Worm (Caenorhabditis elegans) whole organism, dauer: Measurements from ENCODE around the gene nfki-1.

Source experiments
- unc-62 ChIP-seq: sonication (generic microtip); optimal IDR thresholded peaks from 2 replicates; lab custom pipeline; 2017; ENCODE audit warnings: missing biosample characterization, missing genetic modification reagents, missing genetic modification characterization

Gene nfki-1

DNA sequence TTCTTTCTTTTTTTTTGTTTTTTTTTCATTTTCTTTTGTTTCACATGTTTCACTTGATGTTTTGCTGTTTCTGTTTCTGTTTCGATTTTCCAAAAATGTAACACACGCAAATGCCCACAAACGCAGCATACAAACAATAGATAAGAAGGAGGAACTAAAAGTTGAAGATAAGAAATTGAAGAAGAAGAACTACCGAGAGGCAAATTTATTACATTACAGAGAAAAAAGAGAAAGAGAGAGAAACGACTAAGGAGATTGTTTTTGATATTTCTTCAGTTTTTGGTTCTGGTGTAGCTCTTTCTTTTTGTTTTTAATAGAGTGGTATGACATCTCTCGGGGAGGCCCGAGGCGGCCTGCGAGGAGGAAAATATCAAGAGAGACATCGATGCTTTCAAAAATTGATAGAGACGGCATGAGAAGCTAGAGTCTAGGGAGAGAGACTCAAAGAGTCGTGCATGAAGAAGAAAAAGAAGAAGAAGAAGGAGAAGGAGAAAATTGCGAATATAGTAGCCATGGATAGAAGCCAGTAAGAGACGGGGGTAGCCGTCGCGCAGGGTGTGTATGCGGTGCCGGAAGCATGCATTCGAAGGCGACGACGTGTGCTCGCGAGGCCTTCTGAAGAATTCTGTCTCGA, 18.5 kb downstream of the nfki-1 start:
- no peak for TF ChIP-seq unc-62 (GFP tag; lab: Kevin White, UChicago)

DNA sequence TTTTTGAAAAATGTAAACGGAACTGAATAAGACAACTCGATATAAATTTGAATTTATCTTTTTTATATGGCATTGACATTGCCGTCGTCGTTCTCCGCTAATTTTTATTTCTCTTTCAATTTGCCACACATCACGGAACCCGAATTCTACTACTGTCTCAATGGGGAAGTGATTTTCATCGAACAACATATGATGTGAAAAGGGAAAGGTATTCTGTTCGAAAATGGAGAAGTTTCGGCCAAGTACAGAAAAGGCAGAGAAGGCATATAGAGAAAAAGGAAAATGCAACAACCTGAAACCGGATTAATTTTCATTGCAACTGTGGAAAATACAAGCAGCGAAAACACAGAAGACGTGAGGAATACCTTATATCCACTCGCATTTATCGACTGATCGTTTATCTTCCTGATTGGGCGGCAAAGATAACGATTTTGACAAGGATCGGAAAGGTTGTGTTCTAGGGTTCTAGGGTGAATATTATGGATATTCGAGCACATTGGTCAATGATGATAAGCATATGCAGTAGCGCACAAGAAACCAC, 19.7 kb downstream of the nfki-1 start:
- TF ChIP-seq unc-62 (GFP tag; lab: Kevin White, UChicago): no peak

DNA sequence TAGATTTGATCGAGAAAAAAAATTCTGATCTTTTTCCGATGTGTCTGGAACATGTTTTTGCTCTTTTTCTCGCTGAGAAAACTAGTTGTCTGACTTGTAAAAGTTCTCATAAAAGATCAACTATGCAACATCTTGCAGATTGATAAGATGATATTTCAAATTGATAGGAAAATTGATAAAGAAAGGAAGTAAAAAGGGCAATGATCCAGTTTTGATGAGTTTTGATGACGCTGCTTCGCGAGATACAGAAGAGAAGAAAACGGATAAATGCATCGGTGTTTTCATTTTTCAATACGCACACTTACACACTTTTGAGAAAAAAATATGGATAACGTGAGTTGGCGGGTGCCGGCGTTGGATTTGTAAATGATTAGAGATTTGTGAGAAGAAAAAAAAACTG, 20.3 kb downstream of the nfki-1 start:
- no peak for TF ChIP-seq unc-62 (GFP tag; lab: Kevin White, UChicago)

DNA sequence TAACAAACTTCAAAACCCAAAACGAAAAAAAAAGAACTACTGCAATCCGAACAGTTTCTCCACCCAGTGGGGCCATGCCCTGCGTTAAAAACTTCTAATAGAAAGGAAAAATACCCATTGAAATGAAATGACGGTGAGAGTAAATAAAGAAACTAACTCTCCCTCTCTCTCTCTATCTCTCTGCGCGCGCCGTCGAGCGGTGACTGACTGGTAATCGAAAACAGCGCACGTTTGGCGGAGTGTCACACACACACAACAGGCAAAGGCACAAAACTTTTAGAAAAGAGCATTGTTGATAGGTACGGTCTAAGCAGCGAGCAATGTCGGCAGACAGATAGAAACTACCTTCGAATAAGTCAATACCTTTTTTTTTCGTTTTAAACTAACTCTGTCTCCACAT, 21.5 kb downstream of the nfki-1 start:
- no peak for TF ChIP-seq unc-62 (GFP tag; lab: Kevin White, UChicago)

DNA sequence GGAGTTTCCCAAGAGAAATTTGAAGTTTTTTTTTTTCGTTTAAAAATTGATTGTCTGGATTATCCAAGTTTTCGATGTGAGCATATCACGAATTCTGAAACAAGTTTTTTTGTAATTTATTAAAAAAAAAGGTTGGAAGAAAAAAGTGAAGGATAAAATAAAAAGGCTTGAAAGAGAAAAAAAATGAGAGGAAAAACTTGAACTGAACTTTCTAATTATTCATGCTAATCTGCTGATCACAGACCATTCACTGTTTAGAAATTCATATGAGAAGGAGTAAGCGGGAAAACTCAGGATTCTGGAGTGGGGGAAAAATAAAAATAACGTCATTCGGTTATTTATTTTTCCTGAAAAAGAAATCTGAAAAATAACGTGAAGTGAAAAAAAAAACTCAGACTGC, 22.7 kb downstream of the nfki-1 start, which contains the start of gene svh-5:
svh-5 (minus strand) TSS at position 101 of the 400 bp plus-strand sequence.
- TF ChIP-seq unc-62 (GFP tag; lab: Kevin White, UChicago): no peak

DNA sequence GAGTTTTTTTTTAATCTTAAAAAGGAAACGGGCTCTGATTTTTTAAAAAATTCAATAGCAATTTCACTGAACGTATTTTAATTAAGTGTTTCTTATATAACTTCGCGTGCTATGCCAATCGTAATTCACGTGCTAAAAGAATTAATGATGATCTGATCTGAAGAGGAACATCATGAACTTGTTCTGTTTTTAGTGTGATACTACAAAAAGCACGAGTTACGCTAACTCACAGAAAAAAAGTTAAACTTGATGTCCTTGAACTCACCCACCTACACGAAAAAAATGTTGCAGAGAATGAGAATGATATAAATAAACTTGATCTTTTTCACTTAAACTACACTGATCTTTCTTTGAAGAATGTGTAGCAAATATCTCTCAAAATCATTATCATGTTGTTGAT, 24.8 kb downstream of the nfki-1 start:
- no peak for TF ChIP-seq unc-62 (GFP tag; lab: Kevin White, UChicago)

DNA sequence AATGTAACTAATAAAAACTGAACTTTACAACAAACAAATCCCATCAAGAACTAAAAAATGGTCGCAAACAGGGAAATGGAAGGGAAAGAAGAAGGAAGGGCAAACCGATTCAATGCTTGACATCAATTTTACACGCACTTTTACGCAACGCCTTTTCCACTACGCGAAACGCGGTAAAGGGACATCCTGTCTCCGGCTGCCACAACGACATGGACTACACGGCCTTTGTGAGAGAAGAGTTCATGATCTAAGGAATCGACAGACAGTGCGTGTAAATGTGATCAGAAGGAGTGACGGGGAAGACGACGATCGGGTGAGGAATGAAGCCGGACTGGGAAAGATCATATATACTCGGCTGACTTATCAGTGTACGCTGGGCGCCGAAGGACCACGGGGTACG, 25.4 kb downstream of the nfki-1 start:
- no peak for TF ChIP-seq unc-62 (GFP tag; lab: Kevin White, UChicago)

DNA sequence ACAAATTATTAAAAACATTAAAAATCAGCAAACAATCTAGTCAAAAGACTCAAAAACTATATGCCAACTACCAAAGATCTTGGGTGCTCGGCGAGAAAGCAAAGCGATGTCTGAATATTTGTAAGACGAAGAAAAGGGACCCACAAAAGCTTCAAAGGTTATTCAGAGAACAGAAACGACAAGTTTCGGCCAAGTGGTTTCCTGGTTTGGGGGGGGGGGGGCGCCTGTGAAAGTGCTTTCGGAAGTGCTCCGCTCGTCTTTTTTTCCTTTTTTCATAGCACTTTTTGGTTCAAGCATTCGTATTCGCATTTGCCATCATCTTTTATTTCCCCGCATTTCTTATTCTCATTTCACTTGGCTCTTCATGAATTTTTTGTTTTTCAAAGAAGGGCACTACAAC, 26.4 kb downstream of the nfki-1 start:
- no peak for TF ChIP-seq unc-62 (GFP tag; lab: Kevin White, UChicago)

DNA sequence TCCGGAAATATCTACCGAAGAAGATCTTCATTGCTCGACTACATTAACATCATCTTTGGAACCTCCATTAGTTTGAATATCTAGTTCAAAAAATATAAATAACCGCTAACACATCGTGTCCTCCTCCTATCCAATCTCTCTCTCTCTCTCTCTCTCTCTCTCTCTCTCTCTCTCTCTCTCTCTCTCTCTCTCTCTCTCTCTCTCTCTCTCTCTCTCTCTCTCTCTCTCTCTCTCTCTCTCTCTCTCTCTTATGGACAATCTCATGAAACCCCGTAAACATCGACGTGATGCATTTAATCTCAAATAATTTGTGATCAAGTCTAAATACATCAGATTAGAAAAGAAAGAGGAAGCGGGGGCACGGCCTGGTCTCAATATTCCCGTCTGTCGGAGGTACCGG, 27.2 kb downstream of the nfki-1 start:
- no peak for TF ChIP-seq unc-62 (GFP tag; lab: Kevin White, UChicago)

DNA sequence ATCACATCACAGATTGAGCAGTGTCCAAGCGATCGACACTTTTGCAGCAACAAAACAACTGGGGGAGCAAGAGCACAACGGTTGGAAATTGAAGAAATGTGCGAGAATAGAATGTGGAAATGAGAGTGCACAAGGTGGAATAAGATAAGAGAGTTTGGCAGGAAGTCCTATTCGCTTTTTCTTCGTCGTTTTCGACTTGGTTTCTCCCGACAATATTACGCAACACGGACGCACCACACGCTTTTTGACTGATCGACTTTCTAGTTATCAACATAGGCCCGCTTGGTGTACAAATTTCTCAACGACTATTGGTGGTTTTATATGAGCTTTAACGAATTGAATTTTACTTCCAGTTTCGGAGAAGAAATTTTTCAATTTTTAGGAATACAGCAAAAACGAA, 27.9 kb downstream of the nfki-1 start:
- TF ChIP-seq unc-62 (GFP tag; lab: Kevin White, UChicago): no peak

DNA sequence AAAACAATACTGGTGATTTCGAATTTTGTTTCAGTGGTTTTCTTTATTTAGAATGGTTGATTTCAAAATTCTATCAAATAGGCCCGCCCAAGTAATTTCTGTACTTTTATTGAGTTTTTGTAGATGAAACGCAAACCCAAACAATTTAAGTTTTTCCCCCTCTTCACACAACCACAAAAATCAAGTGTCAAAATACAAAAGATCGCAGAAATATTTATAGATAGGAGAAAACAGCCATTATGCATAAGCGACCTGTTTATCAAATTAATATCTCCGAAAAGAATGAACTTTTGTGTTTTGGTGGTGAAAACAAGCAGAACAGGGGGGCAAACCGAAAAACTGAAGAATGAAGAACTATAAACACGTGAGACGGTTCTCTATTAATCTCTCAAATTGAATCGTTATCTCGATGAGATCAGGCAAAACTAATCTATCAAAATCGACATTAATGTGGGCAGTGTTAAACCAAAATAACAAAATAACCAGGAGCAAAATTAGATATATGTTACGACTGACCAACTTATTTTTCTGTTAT, 29.1 kb downstream of the nfki-1 start:
- TF ChIP-seq unc-62 (GFP tag; lab: Kevin White, UChicago): no peak

DNA sequence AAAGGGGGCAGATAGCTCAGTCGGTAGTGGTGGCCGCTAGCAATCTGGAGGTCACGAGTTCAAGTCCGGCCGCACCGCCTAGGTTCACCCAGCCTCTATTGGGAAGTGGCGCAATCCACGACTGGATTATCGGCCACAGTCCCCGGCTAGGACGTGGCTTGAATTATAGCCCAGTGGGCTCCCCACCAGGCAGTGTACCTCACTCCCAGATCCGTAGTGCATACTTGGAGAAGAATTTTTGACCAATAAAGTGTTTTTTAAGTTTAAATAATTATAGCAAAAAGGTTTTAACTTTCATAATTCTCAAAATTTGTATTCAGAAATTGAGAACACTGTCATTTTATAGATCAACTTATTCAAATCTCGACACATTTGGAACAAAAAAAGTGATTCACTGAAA, 30.3 kb downstream of the nfki-1 start:
- no peak for TF ChIP-seq unc-62 (GFP tag; lab: Kevin White, UChicago)

DNA sequence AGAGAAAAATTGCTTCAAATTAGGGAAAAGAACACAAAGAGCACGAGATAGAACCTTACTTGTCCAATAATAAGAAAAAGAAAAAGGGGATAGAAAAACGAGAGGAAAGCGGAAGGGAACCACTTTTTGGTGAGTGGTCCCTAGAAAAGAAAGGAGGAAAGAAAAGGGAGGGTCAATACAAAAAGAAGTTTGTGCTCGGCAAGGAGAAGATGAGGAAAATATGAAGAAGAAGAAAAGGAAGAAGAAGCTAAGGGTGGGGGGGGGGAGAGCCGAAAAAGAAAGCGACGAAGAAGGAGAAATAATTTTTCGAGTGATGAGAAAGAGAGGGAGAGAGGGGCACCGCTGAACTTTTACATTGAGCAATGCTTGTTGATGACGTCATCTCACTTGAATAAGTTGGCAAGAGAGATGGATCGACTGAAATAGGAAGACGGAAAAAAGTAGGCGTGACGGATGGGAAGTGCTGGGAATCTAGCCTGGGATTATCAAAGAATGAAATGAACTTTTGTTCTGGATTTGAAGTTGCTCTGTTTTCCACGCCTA, 30.8 kb downstream of the nfki-1 start:
- TF ChIP-seq unc-62 (GFP tag; lab: Kevin White, UChicago): no peak

DNA sequence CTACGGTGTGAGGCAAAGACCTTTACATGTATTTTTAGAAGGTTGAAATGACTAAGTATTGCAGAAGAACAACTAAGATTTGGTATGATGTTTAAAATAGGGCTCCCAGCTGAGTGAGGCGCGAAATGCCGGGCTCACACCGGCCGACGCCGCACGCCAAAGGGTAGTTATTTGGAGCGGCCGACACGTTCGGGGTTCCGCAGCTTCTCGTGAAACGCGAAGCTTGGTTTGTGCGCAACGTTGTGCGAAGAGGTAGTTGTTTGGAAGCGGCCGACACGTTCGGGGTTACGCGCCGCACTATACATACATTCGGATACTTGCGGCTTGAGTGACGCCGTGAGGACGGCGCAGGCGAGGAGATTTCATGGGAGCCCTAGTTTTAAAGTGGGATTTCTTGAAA, 33.2 kb downstream of the nfki-1 start:
- no peak for TF ChIP-seq unc-62 (GFP tag; lab: Kevin White, UChicago)

DNA sequence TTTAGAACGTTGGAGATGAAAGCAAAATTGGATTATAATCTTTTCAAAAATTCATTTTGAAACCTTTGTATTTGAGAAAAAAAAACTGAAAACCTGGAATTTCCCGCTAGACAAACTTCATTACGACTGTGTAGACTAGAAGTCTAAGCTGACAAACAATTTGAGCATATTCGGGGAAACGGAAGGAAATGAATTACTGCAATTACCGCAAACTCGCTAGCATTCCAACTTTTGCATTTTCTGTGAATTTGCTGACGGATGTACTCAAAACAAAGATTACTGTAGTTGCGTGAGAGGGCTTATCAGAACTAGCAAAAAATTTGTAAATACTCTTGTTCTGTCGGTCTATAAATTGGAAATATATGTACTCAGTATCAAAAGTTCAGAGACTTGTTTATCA, 34.8 kb downstream of the nfki-1 start:
- TF ChIP-seq unc-62 (GFP tag; lab: Kevin White, UChicago): no peak

DNA sequence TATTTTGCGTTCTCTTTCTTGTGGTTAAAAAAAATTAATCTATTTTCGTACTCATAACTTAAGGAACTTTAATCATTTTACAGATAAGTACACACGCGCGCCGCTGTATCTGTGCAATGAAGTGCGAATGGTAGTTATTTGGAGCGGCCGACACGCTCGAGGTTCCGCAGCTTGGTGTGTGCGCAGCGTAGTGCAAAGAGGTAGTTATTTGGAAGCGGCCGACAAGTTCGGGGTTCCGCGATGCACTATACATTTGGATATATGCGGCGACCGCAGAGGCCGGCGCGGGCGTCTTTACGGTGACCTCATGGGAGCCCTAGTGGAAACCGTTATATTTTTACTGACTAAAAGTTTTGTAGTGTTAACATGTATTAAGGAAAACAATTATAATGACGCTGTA, 37.6 kb downstream of the nfki-1 start:
- TF ChIP-seq unc-62 (GFP tag; lab: Kevin White, UChicago): no peak

DNA sequence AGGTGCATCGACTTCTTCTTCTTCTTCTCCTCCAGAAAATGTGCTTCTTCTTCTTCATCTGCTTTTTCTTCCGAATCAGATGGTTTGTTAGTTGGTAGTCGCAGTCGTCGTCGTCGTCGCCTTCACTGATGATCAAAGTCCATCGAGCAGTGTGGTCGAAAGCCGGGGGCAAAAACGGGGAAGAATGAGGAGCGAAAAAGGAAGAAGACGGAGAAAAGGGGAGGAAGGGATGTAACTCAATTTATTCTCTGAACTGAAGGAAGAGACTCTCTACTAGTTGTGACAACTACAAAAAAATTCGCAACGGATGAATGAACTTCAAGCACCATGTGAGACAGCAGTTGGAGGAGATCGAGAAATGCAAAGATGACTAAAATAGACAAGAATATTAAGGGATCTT, 40.7 kb downstream of the nfki-1 start:
- no peak for TF ChIP-seq unc-62 (GFP tag; lab: Kevin White, UChicago)
